Fruit fly (Drosophila melanogaster): ENCODE measurements around the gene Gclc.

dm6 chrX:8087113-8087512 is 28.8 kb downstream of the Gclc start, which contains the start of gene CG2256:
- no peak for TF ChIP-seq fd85E (GFP tag; optimal IDR thresholded peaks at IDR 0.05)
- no peak for TF ChIP-seq dsx (GFP tag; optimal IDR thresholded peaks at IDR 0.05; ENCODE audit: poor library complexity, severe bottlenecking)
- TF ChIP-seq CG3919 (GFP tag; optimal IDR thresholded peaks at IDR 0.05) = no peak
- TF ChIP-seq fd59A (GFP tag; optimal IDR thresholded peaks at IDR 0.05) = no peak
- no peak for TF ChIP-seq cyc (GFP tag; optimal IDR thresholded peaks at IDR 0.05)
- TF ChIP-seq lz (GFP tag; optimal IDR thresholded peaks at IDR 0.05) = no peak
- no peak for TF ChIP-seq CG6854 (GFP tag; optimal IDR thresholded peaks at IDR 0.05)
- no peak for TF ChIP-seq CG8319 (GFP tag; optimal IDR thresholded peaks at IDR 0.05)
- no peak for TF ChIP-seq CG16779 (tag; optimal IDR thresholded peaks at IDR 0.05)
- no peak for TF ChIP-seq CG3032 (tag; optimal IDR thresholded peaks at IDR 0.05)
- no peak for TF ChIP-seq Sox102F (GFP tag; optimal IDR thresholded peaks at IDR 0.05)
- TF ChIP-seq OdsH (GFP tag; optimal IDR thresholded peaks at IDR 0.05) = no peak
- no peak for TF ChIP-seq CG15336 (GFP tag; IDR thresholded peaks at IDR 0.05)
- TF ChIP-seq CG6792 (GFP tag; optimal IDR thresholded peaks at IDR 0.05) = no peak

Data from whole organism, prepupa.